Worm (Caenorhabditis elegans) whole organism, L3 larva: Measurements from ENCODE around the gene ZC262.4.
A peak's percentile ranks its signal among the peaks of the same experiment; 100 is the strongest.

ENCODE experiments used
- ama-1 ChIP-seq: fragments of 150-350 bp; optimal IDR thresholded peaks from 2 replicates; lab custom pipeline; 2018
- egl-27 ChIP-seq: sonication (generic microtip); optimal IDR thresholded peaks from 4 replicates; lab custom pipeline; 2017; ENCODE audit warnings: missing biosample characterization, missing genetic modification reagents, missing genetic modification characterization
- elt-2 ChIP-seq: sonication (generic microtip); optimal IDR thresholded peaks from 2 replicates; lab custom pipeline; 2016; ENCODE audit warnings: missing genetic modification reagents, mild to moderate bottlenecking, missing genetic modification characterization, missing compliant biosample characterization
- elt-3 ChIP-seq, 3 experiments: fragments of 150-350 bp in 1 of 3; sonication (generic microtip) in 2 of 3; optimal IDR thresholded peaks; 2 replicates in 2 of 3; 4 replicates in 1 of 3; lab custom pipeline; 2014 to 2017; ENCODE audit warnings: missing biosample characterization in 3 of 3, missing genetic modification characterization in 3 of 3
- hmg-11 ChIP-seq: sonication (generic microtip); optimal IDR thresholded peaks from 2 replicates; lab custom pipeline; 2016; ENCODE audit warnings: missing genetic modification characterization, missing compliant biosample characterization
- mdl-1 ChIP-seq: fragments of 150-350 bp; optimal IDR thresholded peaks from 2 replicates; lab custom pipeline; 2014; ENCODE audit warnings: missing biosample characterization, missing genetic modification characterization
- nhr-77 ChIP-seq: fragments of 150-350 bp; optimal IDR thresholded peaks from 2 replicates; lab custom pipeline; 2014; ENCODE audit warnings: missing biosample characterization, missing genetic modification characterization
- skn-1 ChIP-seq: fragments of 150-350 bp; optimal IDR thresholded peaks from 2 replicates; lab custom pipeline; 2014; ENCODE audit warnings: missing biosample characterization, missing genetic modification characterization
- ztf-11 ChIP-seq: fragments of 150-350 bp; optimal IDR thresholded peaks from 2 replicates; lab custom pipeline; 2014; ENCODE audit warnings: missing biosample characterization, missing genetic modification characterization

DNA sequence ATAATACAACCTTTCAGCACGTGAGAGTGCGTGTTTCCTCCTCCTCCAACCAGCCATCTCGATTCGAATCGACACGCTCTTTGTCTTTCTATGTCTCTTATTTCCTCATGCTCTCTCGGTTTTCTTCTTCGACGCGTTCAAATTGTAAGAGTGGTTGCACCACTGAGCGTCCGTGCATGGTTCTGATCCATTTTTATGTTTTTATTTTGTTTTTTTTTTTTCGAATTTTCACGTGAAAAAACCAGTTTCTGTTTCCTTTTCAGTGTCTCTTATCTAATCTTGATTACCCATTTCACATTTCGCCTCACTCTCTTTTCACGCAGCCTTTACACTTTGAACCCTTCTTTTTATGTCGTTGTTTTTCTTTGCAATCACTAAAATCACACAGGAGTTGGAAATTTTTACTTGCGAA, 36.5 kb upstream of the ZC262.4 start:
- TF ChIP-seq elt-3 (tag; optimal IDR thresholded peaks at IDR 0.05; lab: Kevin White, UChicago) = no peak
- peak; percentile 17 for TF ChIP-seq hmg-11 (tag; lab: Kevin White, UChicago)
- no peak for TF ChIP-seq ama-1
- peak; percentile 55 for TF ChIP-seq mdl-1 (tag; lab: Kevin White, UChicago)
- no peak for TF ChIP-seq ztf-11 (tag; lab: Kevin White, UChicago)
- no peak for TF ChIP-seq nhr-77 (tag; lab: Kevin White, UChicago)
- TF ChIP-seq skn-1 (tag; lab: Kevin White, UChicago) = no peak
- no peak for TF ChIP-seq egl-27 (tag; lab: Kevin White, UChicago)
- TF ChIP-seq elt-2 (tag; lab: Kevin White, UChicago) = peak; percentile 85
